Worm (Caenorhabditis elegans): Measurements from ENCODE around the gene Y54G2A.72.

DNA sequence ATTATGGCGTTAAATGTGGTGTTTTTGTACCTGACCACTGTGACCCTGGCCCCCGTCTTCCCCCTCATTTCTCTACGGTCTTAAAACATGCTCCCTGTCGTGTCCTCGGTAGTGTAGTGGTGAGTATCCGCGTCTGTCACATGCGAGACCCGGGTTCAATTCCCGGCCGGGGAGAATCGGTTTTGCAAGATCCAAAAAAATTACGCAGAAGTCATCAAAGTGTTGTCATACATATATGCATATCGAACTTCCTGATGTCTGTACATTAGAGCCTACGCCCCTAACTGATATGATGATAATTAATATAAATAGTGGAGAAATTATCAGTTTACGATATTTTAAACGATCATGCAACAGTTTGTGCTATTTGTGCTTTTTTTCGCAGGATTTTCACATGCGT, 27.6 kb downstream of the Y54G2A.72 start, which contains the start of gene Y54G2A.45:
- no peak for TF ChIP-seq ztf-11 (tag; optimal IDR thresholded peaks at IDR 0.05)
- no peak for TF ChIP-seq lin-13 (tag; optimal IDR thresholded peaks at IDR 0.05)
- TF ChIP-seq snpc-4 (tag; optimal IDR thresholded peaks at IDR 0.05) = no peak
- TF ChIP-seq unc-62 (GFP tag; optimal IDR thresholded peaks at IDR 0.05) = no peak
- no peak for TF ChIP-seq hlh-1 (tag; optimal IDR thresholded peaks at IDR 0.05)

All from whole organism, mixed stage, embryonic.